Fruit fly (Drosophila melanogaster) whole organism, prepupa: ENCODE measurements around the gene Mettl3.

Experiments
- CG10631 ChIP-seq: fragments of 200-800 bp; sonication (Bioruptor generic); optimal IDR thresholded peaks from 2 replicates; lab custom pipeline; 2016; ENCODE audit warnings: missing biosample characterization, missing genetic modification characterization
- CG10669 ChIP-seq: fragments of 200-800 bp; sonication (Bioruptor generic); optimal IDR thresholded peaks from 3 replicates; lab custom pipeline; 2018; ENCODE audit warnings: missing biosample characterization, mild to moderate bottlenecking, missing genetic modification characterization, moderate library complexity
- CG11294 ChIP-seq: fragments of 200-800 bp; sonication (Bioruptor generic); IDR thresholded peaks from 2 replicates; pipeline ENCODE4 v1.3.6; 2022; ENCODE audit warnings: missing biosample characterization, missing genetic modification characterization
- CG11762 ChIP-seq: fragments of 200-800 bp; sonication (Bioruptor generic); optimal IDR thresholded peaks from 3 replicates; lab custom pipeline; 2016; ENCODE audit warnings: missing biosample characterization, missing genetic modification characterization; ENCODE audit not compliant: insufficient read depth
- CG11902 ChIP-seq: fragments of 200-800 bp; sonication (Bioruptor generic); optimal IDR thresholded peaks from 3 replicates; lab custom pipeline; 2016; ENCODE audit warnings: missing biosample characterization, missing genetic modification characterization
- CG1621 ChIP-seq: fragments of 200-800 bp; sonication (Bioruptor generic); optimal IDR thresholded peaks from 3 replicates; lab custom pipeline; 2018; ENCODE audit warnings: missing biosample characterization, mild to moderate bottlenecking, missing genetic modification characterization
- CG16779 ChIP-seq: fragments of 200-800 bp; sonication (Bioruptor generic); optimal IDR thresholded peaks from 3 replicates; lab custom pipeline; 2017; ENCODE audit warnings: missing biosample characterization, mild to moderate bottlenecking, missing genetic modification characterization
- CG3032 ChIP-seq: fragments of 200-800 bp; optimal IDR thresholded peaks from 2 replicates; lab custom pipeline; 2019; ENCODE audit warnings: missing biosample characterization, mild to moderate bottlenecking, missing genetic modification characterization, moderate library complexity
- CG31627 ChIP-seq: fragments of 200-800 bp; sonication (Bioruptor generic); optimal IDR thresholded peaks from 3 replicates; lab custom pipeline; 2016; ENCODE audit warnings: missing biosample characterization, missing genetic modification characterization
- CG34406 ChIP-seq: fragments of 200-800 bp; sonication (Bioruptor generic); optimal IDR thresholded peaks from 3 replicates; lab custom pipeline; 2016; ENCODE audit warnings: missing biosample characterization, missing genetic modification characterization
- CG3919 ChIP-seq: fragments of 200-800 bp; sonication (Bioruptor generic); optimal IDR thresholded peaks from 3 replicates; lab custom pipeline; 2016; ENCODE audit warnings: missing biosample characterization, missing genetic modification characterization
- CG4318 ChIP-seq: fragments of 200-800 bp; sonication (Bioruptor generic); optimal IDR thresholded peaks from 3 replicates; lab custom pipeline; 2017; ENCODE audit warnings: missing biosample characterization, mild to moderate bottlenecking, missing genetic modification characterization
- CG6163 ChIP-seq: fragments of 200-800 bp; sonication (Bioruptor generic); IDR thresholded peaks from 3 replicates; pipeline ENCODE4 v1.3.6; 2022; ENCODE audit warnings: missing biosample characterization, missing genetic modification characterization
- CG6792 ChIP-seq: fragments of 200-800 bp; sonication (Bioruptor generic); optimal IDR thresholded peaks from 3 replicates; lab custom pipeline; 2016; ENCODE audit warnings: missing biosample characterization, missing genetic modification characterization
- CG6808 ChIP-seq: fragments of 200-800 bp; sonication (Bioruptor generic); optimal IDR thresholded peaks from 3 replicates; lab custom pipeline; 2017; ENCODE audit warnings: missing biosample characterization, missing genetic modification characterization, mild to moderate bottlenecking, moderate library complexity, missing genetic modification reagents
- CG6854 ChIP-seq: fragments of 200-800 bp; sonication (Bioruptor generic); optimal IDR thresholded peaks from 2 replicates; lab custom pipeline; 2017; ENCODE audit warnings: missing biosample characterization, mild to moderate bottlenecking, missing genetic modification characterization
- CG8119 ChIP-seq: fragments of 200-800 bp; sonication (Bioruptor generic); IDR thresholded peaks from 3 replicates; pipeline ENCODE4 v1.3.6; 2022; ENCODE audit warnings: missing biosample characterization, missing genetic modification characterization
- CG8632 ChIP-seq: fragments of 200-800 bp; sonication (Bioruptor generic); optimal IDR thresholded peaks from 3 replicates; lab custom pipeline; 2016; ENCODE audit warnings: missing biosample characterization, missing genetic modification characterization
- Eip75B ChIP-seq: fragments of 200-800 bp; sonication (Bioruptor generic); optimal IDR thresholded peaks from 3 replicates; lab custom pipeline; 2016; ENCODE audit warnings: missing biosample characterization, missing genetic modification characterization
- Eip78C ChIP-seq: fragments of 200-800 bp; sonication (Bioruptor generic); peaks from one replicate; lab custom pipeline; 2016; ENCODE audit warnings: missing biosample characterization, missing genetic modification characterization
- Eip93F ChIP-seq: fragments of 200-800 bp; sonication (Bioruptor generic); optimal IDR thresholded peaks from 2 replicates; lab custom pipeline; 2016; ENCODE audit warnings: missing biosample characterization, mild to moderate bottlenecking, missing genetic modification characterization
- Gug ChIP-seq: fragments of 200-800 bp; sonication (Bioruptor generic); IDR thresholded peaks from 2 replicates; pipeline ENCODE4 v1.3.6; 2022; ENCODE audit warnings: missing biosample characterization, missing genetic modification characterization
- Hr38 ChIP-seq: sonication (Bioruptor generic); optimal IDR thresholded peaks from 2 replicates; lab custom pipeline; 2016; ENCODE audit warnings: missing biosample characterization, missing genetic modification characterization
- Met ChIP-seq: fragments of 200-800 bp; sonication (Bioruptor generic); optimal IDR thresholded peaks from 3 replicates; lab custom pipeline; 2016; ENCODE audit warnings: missing biosample characterization, missing genetic modification characterization
- Sox14 ChIP-seq: fragments of 200-800 bp; sonication (Bioruptor generic); optimal IDR thresholded peaks from 3 replicates; lab custom pipeline; 2016; ENCODE audit warnings: missing biosample characterization, missing genetic modification characterization
- acj6 ChIP-seq: fragments of 200-800 bp; sonication (Bioruptor generic); optimal IDR thresholded peaks from 3 replicates; lab custom pipeline; 2016; ENCODE audit warnings: missing biosample characterization, missing genetic modification characterization
- dsx ChIP-seq: fragments of 200-800 bp; optimal IDR thresholded peaks from 3 replicates; lab custom pipeline; 2019; ENCODE audit warnings: missing biosample characterization, mild to moderate bottlenecking, missing genetic modification characterization, moderate library complexity; ENCODE audit not compliant: poor library complexity, severe bottlenecking
- esn ChIP-seq: fragments of 200-800 bp; sonication (Bioruptor generic); optimal IDR thresholded peaks from 2 replicates; lab custom pipeline; 2016; ENCODE audit warnings: missing biosample characterization, mild to moderate bottlenecking, missing genetic modification characterization, moderate library complexity
- fd59A ChIP-seq: fragments of 200-800 bp; sonication (Bioruptor generic); optimal IDR thresholded peaks from 2 replicates; lab custom pipeline; 2017; ENCODE audit warnings: missing biosample characterization, mild to moderate bottlenecking, missing genetic modification characterization, missing genetic modification reagents
- fkh ChIP-seq: fragments of 200-800 bp; sonication (Bioruptor generic); optimal IDR thresholded peaks from 3 replicates; lab custom pipeline; 2017; ENCODE audit warnings: missing biosample characterization, mild to moderate bottlenecking, missing genetic modification characterization, moderate library complexity
- salr ChIP-seq, 2 experiments: fragments of 200-800 bp; sonication (Bioruptor generic); optimal IDR thresholded peaks; 3 replicates each; lab custom pipeline; 2016 to 2018; ENCODE audit warnings: missing biosample characterization in 2 of 2, missing genetic modification characterization in 2 of 2, mild to moderate bottlenecking in 1 of 2
- spab ChIP-seq: fragments of 200-800 bp; sonication (Bioruptor generic); optimal IDR thresholded peaks from 2 replicates; lab custom pipeline; 2017; ENCODE audit warnings: missing biosample characterization, mild to moderate bottlenecking, missing genetic modification characterization, missing genetic modification reagents
- ss ChIP-seq, 2 experiments: fragments of 200-800 bp; sonication (Bioruptor generic); optimal IDR thresholded peaks; 2 replicates in 1 of 2; 3 replicates in 1 of 2; lab custom pipeline; 2017 to 2018; ENCODE audit warnings: mild to moderate bottlenecking in 2 of 2, missing biosample characterization in 2 of 2, missing genetic modification characterization in 2 of 2, moderate library complexity in 1 of 2
- svp ChIP-seq: fragments of 200-800 bp; sonication (Bioruptor generic); peaks from one replicate; lab custom pipeline; 2016; ENCODE audit warnings: missing biosample characterization, missing genetic modification characterization
- topi ChIP-seq: fragments of 200-800 bp; sonication (Bioruptor generic); optimal IDR thresholded peaks from 3 replicates; lab custom pipeline; 2016; ENCODE audit warnings: missing biosample characterization, missing genetic modification characterization
- vri ChIP-seq: fragments of 200-800 bp; sonication (Bioruptor generic); optimal IDR thresholded peaks from 3 replicates; lab custom pipeline; 2016; ENCODE audit warnings: missing biosample characterization, mild to moderate bottlenecking, missing genetic modification characterization

Gene Mettl3

DNA sequence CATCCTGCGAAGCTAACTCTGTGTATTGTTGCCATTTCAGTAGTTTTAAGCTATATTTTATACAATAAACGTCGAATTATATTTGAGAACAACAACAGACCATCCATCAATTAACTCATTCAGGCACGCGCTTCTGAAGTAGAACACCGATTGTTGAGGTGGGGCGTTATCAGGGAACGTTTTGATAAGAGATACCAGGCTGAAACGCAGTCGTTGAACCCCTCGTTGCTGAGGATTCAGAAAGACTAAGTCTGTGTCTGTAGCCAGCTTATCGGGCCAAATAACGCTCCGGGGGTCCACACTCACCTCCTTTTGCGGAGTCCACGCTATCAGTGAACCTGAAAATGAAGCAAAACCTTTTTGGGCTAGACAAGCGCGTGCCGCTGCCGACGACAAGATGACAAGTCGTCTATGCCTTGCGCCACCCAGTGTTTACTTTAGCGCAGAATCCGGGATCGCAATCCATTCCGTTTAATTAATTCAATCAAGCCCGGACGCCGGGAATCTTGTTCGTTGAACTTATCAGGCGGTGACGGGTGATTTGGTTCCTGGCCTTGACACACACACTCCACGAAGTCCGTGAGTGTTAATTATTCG lies 21.6 kb downstream of the Mettl3 start:
- TF ChIP-seq svp (GFP tag; lab: Kevin White, UChicago) (peak; percentile 99), CG6854 (no peak), CG10669 (GFP tag; lab: Kevin White, UChicago) (no peak), vri (peak; percentile 55), acj6 (no peak), Gug (GFP tag; lab: Robert Waterston, UW) (no peak), fkh (GFP tag; lab: Kevin White, UChicago) (no peak), Eip93F (GFP tag; lab: Kevin White, UChicago) (peak; percentile 55)

DNA sequence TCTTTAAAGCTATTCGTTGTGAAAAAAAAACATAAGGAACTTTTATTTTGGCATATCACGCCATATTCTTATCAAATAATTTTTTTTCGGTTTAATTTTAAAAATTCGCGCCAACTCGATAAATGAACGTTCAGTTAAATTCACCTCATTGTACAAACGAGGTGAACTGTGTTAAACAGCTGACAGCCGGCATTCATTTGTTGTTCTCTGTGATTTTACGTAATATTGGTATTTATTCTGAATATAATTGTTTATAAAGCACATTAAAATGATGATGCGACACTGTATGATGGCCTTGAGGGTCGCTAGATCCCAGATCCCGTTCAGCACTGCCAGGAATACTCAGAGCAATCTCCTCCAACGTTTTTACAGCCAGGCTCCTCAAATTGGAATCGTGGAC lies 22.3 kb downstream of the Mettl3 start, which contains the start of gene CG6000:
TSS of gene CG6000 (plus strand) at position 165 of the 400 bp plus-strand sequence.
- no peak for TF ChIP-seq CG4318 (GFP tag; lab: Kevin White, UChicago)
- no peak for TF ChIP-seq CG6792 (GFP tag; lab: Kevin White, UChicago)
- no peak for TF ChIP-seq Eip75B
- no peak for TF ChIP-seq CG11294 (GFP tag; lab: Robert Waterston, UW)
- no peak for TF ChIP-seq salr (GFP tag; optimal IDR thresholded peaks at IDR 0.05; lab: Kevin White, UChicago)
- no peak for TF ChIP-seq CG3919 (GFP tag; lab: Kevin White, UChicago)
- no peak for TF ChIP-seq topi (GFP tag; lab: Kevin White, UChicago)
- TF ChIP-seq Eip78C (GFP tag; lab: Kevin White, UChicago): no peak
- no peak for TF ChIP-seq Sox14 (GFP tag; lab: Kevin White, UChicago)
- no peak for TF ChIP-seq CG6163 (GFP tag; lab: Robert Waterston, UW)
- no peak for TF ChIP-seq CG3032 (tag; lab: Kevin White, UChicago)
- TF ChIP-seq fd59A (GFP tag; lab: Kevin White, UChicago): no peak
- TF ChIP-seq Met: no peak
- TF ChIP-seq spab (GFP tag; lab: Kevin White, UChicago): no peak
- no peak for TF ChIP-seq CG11762
- no peak for TF ChIP-seq CG34406 (GFP tag; lab: Kevin White, UChicago)
- no peak for TF ChIP-seq CG8632 (GFP tag; lab: Kevin White, UChicago)
- no peak for TF ChIP-seq CG10631 (GFP tag; lab: Kevin White, UChicago)
- TF ChIP-seq CG11902 (GFP tag; lab: Kevin White, UChicago): no peak
- TF ChIP-seq CG31627 (GFP tag; lab: Kevin White, UChicago): no peak

DNA sequence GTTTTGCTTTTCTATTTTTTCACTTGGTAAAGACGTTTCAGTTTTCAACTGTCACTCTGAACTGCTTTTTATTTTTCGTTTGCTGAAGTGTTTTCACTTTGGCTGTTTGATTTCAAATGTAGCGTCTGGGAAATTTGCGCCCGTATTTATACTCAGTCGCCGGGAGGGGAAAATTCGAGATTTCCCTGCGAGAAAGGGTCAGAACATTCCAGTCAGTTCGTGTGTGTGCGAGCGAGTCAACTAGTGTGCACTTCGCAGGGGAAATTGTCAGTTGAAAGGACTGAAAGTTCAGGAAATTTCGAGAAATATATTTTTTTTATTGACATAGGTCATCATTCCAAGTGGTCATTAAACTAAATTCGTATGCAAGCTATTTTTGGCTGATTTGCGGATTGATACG lies 25.2 kb downstream of the Mettl3 start, which contains the start of gene Hsp68:
TSS of gene Hsp68 (minus strand) at position 123 of the 400 bp plus-strand sequence.
- peak; percentile 28 for TF ChIP-seq fkh (GFP tag; lab: Kevin White, UChicago)
- TF ChIP-seq CG1621 (tag; lab: Kevin White, UChicago): peak; percentile 40
- TF ChIP-seq Hr38 (GFP tag; lab: Kevin White, UChicago): no peak
- TF ChIP-seq esn (GFP tag; lab: Kevin White, UChicago): peak; percentile 8
- TF ChIP-seq Eip93F (GFP tag; lab: Kevin White, UChicago): no peak
- TF ChIP-seq svp (GFP tag; lab: Kevin White, UChicago): peak; percentile 87
- no peak for TF ChIP-seq vri
- peak; percentile 43 for TF ChIP-seq CG6808 (GFP tag; lab: Kevin White, UChicago)
- peak; percentile 68 for TF ChIP-seq CG6854
- no peak for TF ChIP-seq CG16779
- no peak; the same call in 2 of the 3 replicates for TF ChIP-seq CG8119 (GFP tag; lab: Robert Waterston, UW)
- peak; percentile 32 for TF ChIP-seq Sox14 (GFP tag; lab: Kevin White, UChicago)
- TF ChIP-seq salr (GFP tag; optimal IDR thresholded peaks at IDR 0.05; lab: Kevin White, UChicago): no peak
- peak in 1 of 2 experiments; percentile 49 for TF ChIP-seq ss (GFP tag; optimal IDR thresholded peaks at IDR 0.05; lab: Kevin White, UChicago)
- TF ChIP-seq dsx (GFP tag; lab: Kevin White, UChicago): peak; percentile 55
- TF ChIP-seq, all 60 proteins: peak for 9
